Fruit fly (Drosophila melanogaster) whole organism, embryonic: ENCODE data around the gene CG43402.

Experiments
- ATbp ChIP-seq: fragments of 200-800 bp; sonication (Bioruptor generic); optimal IDR thresholded peaks from 2 replicates; lab custom pipeline; 2017; ENCODE audit warnings: missing biosample characterization, mild to moderate bottlenecking, missing genetic modification characterization, missing genetic modification reagents
- Awh ChIP-seq: fragments of 200-800 bp; sonication (Bioruptor generic); IDR thresholded peaks from 2 replicates; pipeline ENCODE4, ENCODE4 v1.3.6; 2022; ENCODE audit warnings: missing biosample characterization, missing genetic modification characterization
- Bteb2 ChIP-seq: fragments of 200-800 bp; sonication (Bioruptor generic); optimal IDR thresholded peaks from 2 replicates; lab custom pipeline; 2016; ENCODE audit warnings: missing biosample characterization, missing genetic modification characterization
- CG10431 ChIP-seq: fragments of 200-800 bp; sonication (Bioruptor generic); optimal IDR thresholded peaks from 3 replicates; lab custom pipeline; 2018; ENCODE audit warnings: missing biosample characterization, mild to moderate bottlenecking, missing genetic modification characterization
- CG11456 ChIP-seq: fragments of 200-800 bp; sonication (Bioruptor generic); IDR thresholded peaks from 3 replicates; pipeline ENCODE4 v1.3.6; 2022; ENCODE audit warnings: missing biosample characterization, missing genetic modification characterization
- CG11504 ChIP-seq: fragments of 200-800 bp; sonication (Bioruptor generic); optimal IDR thresholded peaks from 3 replicates; lab custom pipeline; 2019; ENCODE audit warnings: missing biosample characterization, mild to moderate bottlenecking, missing genetic modification characterization, moderate library complexity
- CG12071 ChIP-seq: fragments of 200-800 bp; sonication (Bioruptor generic); optimal IDR thresholded peaks from 3 replicates; lab custom pipeline; 2018; ENCODE audit warnings: missing biosample characterization, mild to moderate bottlenecking, missing genetic modification characterization
- CG15479 ChIP-seq: fragments of 200-800 bp; sonication (Bioruptor generic); optimal IDR thresholded peaks from 3 replicates; lab custom pipeline; 2019; ENCODE audit warnings: missing biosample characterization, mild to moderate bottlenecking, missing genetic modification characterization, moderate library complexity
- CG2875 ChIP-seq: fragments of 200-800 bp; sonication (Bioruptor generic); optimal IDR thresholded peaks from 2 replicates; lab custom pipeline; 2017; ENCODE audit warnings: missing biosample characterization, mild to moderate bottlenecking, missing genetic modification characterization, missing genetic modification reagents
- CG31224 ChIP-seq: fragments of 200-800 bp; sonication (Bioruptor generic); IDR thresholded peaks from 2 replicates; pipeline ENCODE4 v1.3.6; 2022; ENCODE audit warnings: missing biosample characterization, missing genetic modification characterization
- CG3407 ChIP-seq: fragments of 200-800 bp; sonication (Bioruptor generic); optimal IDR thresholded peaks from 2 replicates; lab custom pipeline; 2018; ENCODE audit warnings: missing biosample characterization, mild to moderate bottlenecking, missing genetic modification characterization
- CG34422 ChIP-seq: fragments of 200-800 bp; sonication (Bioruptor generic); IDR thresholded peaks from 3 replicates; pipeline ENCODE4 v1.3.6; 2022; ENCODE audit warnings: missing biosample characterization, missing genetic modification characterization
- CG4360 ChIP-seq: fragments of 200-800 bp; sonication (Bioruptor generic); IDR thresholded peaks from 2 replicates; pipeline ENCODE4 v1.3.6; 2022; ENCODE audit warnings: missing biosample characterization, missing genetic modification characterization
- CG5953 ChIP-seq: fragments of 200-800 bp; sonication (Bioruptor generic); IDR thresholded peaks from 2 replicates; pipeline ENCODE4 v1.3.6; 2022; ENCODE audit warnings: missing biosample characterization, missing genetic modification characterization
- CG8944 ChIP-seq: fragments of 200-800 bp; sonication (Bioruptor generic); optimal IDR thresholded peaks from 3 replicates; lab custom pipeline; 2016; ENCODE audit warnings: missing biosample characterization, missing genetic modification characterization
- D ChIP-seq, 2 experiments: fragments of 200-800 bp in 1 of 2; fragments of >200 bp in 1 of 2; sonication (Bioruptor generic) in 1 of 2; optimal IDR thresholded peaks; 2 replicates in 1 of 2; 3 replicates in 1 of 2; lab custom pipeline; 2017; ENCODE audit warnings: mild to moderate bottlenecking in 1 of 2, missing biosample characterization in 1 of 2, missing genetic modification characterization in 1 of 2, missing genetic modification reagents in 1 of 2
- D19A ChIP-seq: fragments of 200-800 bp; optimal IDR thresholded peaks from 3 replicates; lab custom pipeline; 2019; ENCODE audit warnings: missing biosample characterization, mild to moderate bottlenecking, missing genetic modification characterization, moderate library complexity
- Dip3 ChIP-seq: fragments of 200-800 bp; sonication (Bioruptor generic); optimal IDR thresholded peaks from 3 replicates; lab custom pipeline; 2016; ENCODE audit warnings: missing biosample characterization, missing genetic modification characterization
- Doc2 ChIP-seq: fragments of 200-800 bp; sonication (Bioruptor generic); IDR thresholded peaks from 2 replicates; pipeline ENCODE4 v1.3.6; 2022; ENCODE audit warnings: missing biosample characterization, missing genetic modification characterization
- E2f2 ChIP-seq: fragments of 200-800 bp; sonication (Bioruptor generic); IDR thresholded peaks from 2 replicates; pipeline ENCODE4 v1.3.6; 2022; ENCODE audit warnings: missing biosample characterization, missing genetic modification characterization
- H2.0 ChIP-seq: fragments of 200-800 bp; sonication (Bioruptor generic); IDR thresholded peaks from 2 replicates; pipeline ENCODE4 v1.3.6; 2022; ENCODE audit warnings: missing biosample characterization, missing genetic modification characterization
- NK7.1 ChIP-seq: fragments of 200-800 bp; sonication (Bioruptor generic); optimal IDR thresholded peaks from 3 replicates; lab custom pipeline; 2016; ENCODE audit warnings: missing biosample characterization, missing genetic modification characterization
- aop ChIP-seq: fragments of 200-800 bp; sonication (Bioruptor generic); IDR thresholded peaks from 2 replicates; pipeline ENCODE4 v1.3.6; 2022; ENCODE audit warnings: missing biosample characterization, missing genetic modification characterization
- ato ChIP-seq: fragments of 200-800 bp; sonication (Bioruptor generic); IDR thresholded peaks from 2 replicates; pipeline ENCODE4 v1.3.6; 2022; ENCODE audit warnings: missing biosample characterization, missing genetic modification characterization; ENCODE audit not compliant: partially characterized antibody
- cad ChIP-seq: fragments of >200 bp; optimal IDR thresholded peaks from 2 replicates; lab custom pipeline; 2017; ENCODE audit warnings: missing biosample characterization, missing genetic modification characterization
- chinmo ChIP-seq: fragments of 200-800 bp; sonication (Bioruptor generic); IDR thresholded peaks from 4 replicates; pipeline ENCODE4 v1.3.6; 2022; ENCODE audit warnings: missing biosample characterization, missing genetic modification characterization; ENCODE audit not compliant: partially characterized antibody
- dmrt99B ChIP-seq: fragments of 200-800 bp; sonication (Bioruptor generic); optimal IDR thresholded peaks from 2 replicates; lab custom pipeline; 2018; ENCODE audit warnings: missing biosample characterization, mild to moderate bottlenecking, missing genetic modification characterization, moderate library complexity
- fu2 ChIP-seq: fragments of 200-800 bp; sonication (Bioruptor generic); optimal IDR thresholded peaks from 2 replicates; lab custom pipeline; 2016; ENCODE audit warnings: missing biosample characterization, missing genetic modification characterization
- gem ChIP-seq: fragments of 200-800 bp; sonication (Bioruptor generic); optimal IDR thresholded peaks from 2 replicates; lab custom pipeline; 2019; ENCODE audit warnings: missing biosample characterization, mild to moderate bottlenecking, missing genetic modification characterization, moderate library complexity
- grn ChIP-seq: fragments of 200-800 bp; sonication (Bioruptor generic); optimal IDR thresholded peaks from 3 replicates; lab custom pipeline; 2017; ENCODE audit warnings: missing biosample characterization, missing genetic modification characterization
- hth ChIP-seq: fragments of >200 bp; optimal IDR thresholded peaks from 2 replicates; lab custom pipeline; 2017; ENCODE audit warnings: inconsistent platforms
- kni ChIP-seq: fragments of 200-800 bp; sonication (Bioruptor generic); optimal IDR thresholded peaks from 3 replicates; lab custom pipeline; 2017; ENCODE audit warnings: mild to moderate bottlenecking, missing biosample characterization, missing genetic modification reagents, missing genetic modification characterization
- onecut ChIP-seq: fragments of 200-800 bp; sonication (Bioruptor generic); IDR thresholded peaks from 2 replicates; pipeline ENCODE4 v1.3.6; 2022; ENCODE audit warnings: missing biosample characterization, missing genetic modification characterization
- pnt ChIP-seq: fragments of 200-800 bp; sonication (Bioruptor generic); optimal IDR thresholded peaks from 3 replicates; lab custom pipeline; 2016; ENCODE audit warnings: missing biosample characterization, missing genetic modification characterization
- pros ChIP-seq: fragments of 200-800 bp; sonication (Bioruptor generic); optimal IDR thresholded peaks from 3 replicates; lab custom pipeline; 2019; ENCODE audit warnings: missing biosample characterization, mild to moderate bottlenecking, missing genetic modification characterization, moderate library complexity
- sc ChIP-seq, 3 experiments: fragments of >200 bp in 2 of 3; fragments of 200-800 bp in 1 of 3; sonication (Bioruptor generic) in 1 of 3; optimal IDR thresholded peaks; 2 replicates in 2 of 3; 3 replicates in 1 of 3; lab custom pipeline; 2017; ENCODE audit warnings: mild to moderate bottlenecking in 1 of 3, missing biosample characterization in 1 of 3, missing genetic modification characterization in 1 of 3, missing genetic modification reagents in 1 of 3
- sd ChIP-seq: fragments of 200-800 bp; sonication (Bioruptor generic); optimal IDR thresholded peaks from 3 replicates; lab custom pipeline; 2018; ENCODE audit warnings: missing biosample characterization, mild to moderate bottlenecking, missing genetic modification characterization, moderate library complexity
- sens ChIP-seq: fragments of 200-800 bp; sonication (Bioruptor generic); peaks from one replicate; lab custom pipeline; 2016; ENCODE audit warnings: missing biosample characterization, missing genetic modification characterization
- tap ChIP-seq: fragments of 200-800 bp; optimal IDR thresholded peaks from 3 replicates; lab custom pipeline; 2019; ENCODE audit warnings: missing biosample characterization, mild to moderate bottlenecking, missing genetic modification characterization, moderate library complexity
- twi ChIP-seq: fragments of 200-800 bp; optimal IDR thresholded peaks from 2 replicates; lab custom pipeline; 2019; ENCODE audit warnings: missing biosample characterization, mild to moderate bottlenecking, missing genetic modification characterization, moderate library complexity
- vvl ChIP-seq: fragments of 200-800 bp; sonication (Bioruptor generic); IDR thresholded peaks from 2 replicates; pipeline ENCODE4 v1.3.6; 2022; ENCODE audit warnings: missing biosample characterization, missing genetic modification characterization

CG43402 gene

DNA sequence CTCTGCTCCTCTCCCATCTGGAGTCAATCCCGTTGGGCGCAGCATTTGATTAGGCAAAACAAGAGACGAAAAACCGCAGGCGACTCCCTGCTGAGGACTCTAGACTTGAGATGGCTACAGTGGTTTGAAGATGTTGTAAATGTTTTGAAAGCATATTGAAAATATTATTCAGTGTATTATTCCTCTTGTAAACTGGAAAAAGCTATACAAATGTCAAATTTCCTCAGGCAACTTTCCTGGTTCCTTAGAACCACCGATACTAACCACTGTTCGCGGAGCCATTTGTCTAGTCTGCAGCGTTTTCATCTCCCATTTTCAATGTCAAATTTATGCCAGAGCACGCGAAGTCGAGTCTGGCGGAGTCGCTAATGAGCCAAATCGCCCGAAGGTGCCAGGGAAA, 39.7 kb upstream of the CG43402 start (continued):
- peak; percentile 0 for TF ChIP-seq CG11504 (tag; lab: Kevin White, UChicago)
- 0 out of 2 replicates have a peak, but pooled peaks have one; percentile 13 for TF ChIP-seq H2.0 (GFP tag; lab: Robert Waterston, UW)
- TF ChIP-seq CG12071 (GFP tag; lab: Kevin White, UChicago): no peak
- TF ChIP-seq CG5953 (GFP tag; lab: Robert Waterston, UW): 0 out of 2 replicates have a peak, but pooled peaks have one; percentile 18
- TF ChIP-seq E2f2 (GFP tag; lab: Robert Waterston, UW): no peak
- peak; percentile 0 for TF ChIP-seq dmrt99B (tag; lab: Kevin White, UChicago)
- no peak for TF ChIP-seq sd
- no peak for TF ChIP-seq pnt (GFP tag; lab: Kevin White, UChicago)

DNA sequence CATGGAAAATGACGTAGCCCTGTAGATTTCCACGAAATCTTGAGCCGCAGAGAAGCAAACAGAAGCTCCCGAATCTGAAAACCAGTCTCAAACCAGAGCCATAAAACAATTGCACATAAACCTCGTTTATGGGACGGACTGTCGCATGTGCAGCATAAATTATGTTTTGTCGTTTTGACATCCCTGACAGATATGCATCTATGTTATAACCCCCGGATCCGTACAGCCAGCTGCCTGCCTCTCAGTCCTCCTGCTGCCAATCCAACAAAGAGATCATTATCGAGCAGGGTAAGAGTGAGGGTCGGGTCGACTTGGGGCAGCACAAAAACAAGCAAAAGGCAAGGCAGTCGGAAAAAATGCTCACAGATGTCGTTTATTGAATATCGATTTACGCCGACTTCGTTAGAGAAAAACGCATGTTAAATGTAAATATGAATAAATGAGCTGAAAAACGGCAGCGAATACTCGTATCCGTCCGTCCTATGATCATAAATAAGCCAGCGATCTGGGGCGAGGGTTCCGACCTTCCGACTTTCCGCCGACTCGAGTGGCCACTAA, 37.5 kb upstream of the CG43402 start:
- 0 out of 4 replicates have a peak, but pooled peaks have one; percentile 12 for TF ChIP-seq chinmo (GFP tag; lab: Robert Waterston, UW)
- 0 out of 2 replicates have a peak, but pooled peaks have one; percentile 13 for TF ChIP-seq vvl (GFP tag; lab: Robert Waterston, UW)
- no peak for TF ChIP-seq sc (optimal IDR thresholded peaks at IDR 0.05; lab: Kevin White, UChicago)
- no peak for TF ChIP-seq sc (GFP tag; optimal IDR thresholded peaks at IDR 0.05; lab: Kevin White, UChicago)
- 0 out of 2 replicates have a peak, but pooled peaks have one; percentile 22 for TF ChIP-seq Awh (GFP tag; lab: Robert Waterston, UW)
- no peak for TF ChIP-seq aop (GFP tag; lab: Robert Waterston, UW)
- peak; percentile 65 for TF ChIP-seq onecut (GFP tag; lab: Robert Waterston, UW)
- no peak for TF ChIP-seq NK7.1
- peak; percentile 74 for TF ChIP-seq pros
- peak; percentile 94 for TF ChIP-seq hth (lab: Kevin White, UChicago)
- no peak for TF ChIP-seq Dip3 (GFP tag; lab: Kevin White, UChicago)
- TF ChIP-seq Bteb2: no peak
- peak; percentile 28 for TF ChIP-seq tap (tag; lab: Kevin White, UChicago)
- 0 out of 3 replicates have a peak, but pooled peaks have one; percentile 42 for TF ChIP-seq CG11456 (GFP tag; lab: Robert Waterston, UW)
- TF ChIP-seq sens (GFP tag; lab: Kevin White, UChicago): peak; percentile 49
- no peak for TF ChIP-seq CG2875 (GFP tag; lab: Kevin White, UChicago)
- TF ChIP-seq fu2 (GFP tag; lab: Kevin White, UChicago): no peak
- TF ChIP-seq Doc2: no peak
- TF ChIP-seq CG4360: no peak
- no peak for TF ChIP-seq CG34422
- TF ChIP-seq CG15479 (GFP tag; lab: Kevin White, UChicago): peak; percentile 28
- TF ChIP-seq twi: peak; percentile 70
- TF ChIP-seq CG31224 (GFP tag; lab: Robert Waterston, UW): no peak
- peak; percentile 63 for TF ChIP-seq D (optimal IDR thresholded peaks at IDR 0.05; lab: Kevin White, UChicago)
- no peak for TF ChIP-seq D (GFP tag; optimal IDR thresholded peaks at IDR 0.05; lab: Kevin White, UChicago)
- TF ChIP-seq cad (GFP tag; lab: Kevin White, UChicago): peak; percentile 79
- no peak for TF ChIP-seq CG10431 (GFP tag; lab: Kevin White, UChicago)
- TF ChIP-seq kni: peak; percentile 82
- no peak for TF ChIP-seq ATbp (GFP tag; lab: Kevin White, UChicago)
- peak; percentile 93 for TF ChIP-seq grn

DNA sequence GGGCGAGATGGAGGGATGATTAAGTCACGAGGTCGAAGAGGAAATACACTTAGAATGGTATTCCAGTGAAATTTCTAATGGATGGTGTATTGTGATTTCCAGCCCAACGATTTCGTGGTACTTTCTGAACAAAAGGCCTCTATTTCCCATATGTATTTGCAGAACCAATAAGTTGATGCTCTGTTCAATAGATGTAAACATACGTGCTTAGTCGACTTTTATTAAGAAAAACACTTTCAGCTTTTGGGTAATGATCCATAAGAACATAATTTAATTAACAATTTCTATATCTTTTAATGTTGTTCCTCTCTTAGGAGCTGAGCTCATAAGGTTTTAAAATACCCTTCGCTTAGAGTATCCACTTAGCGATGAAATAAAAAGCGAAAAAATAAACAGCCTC, 36.9 kb upstream of the CG43402 start:
- TF ChIP-seq D19A (tag; lab: Kevin White, UChicago) (peak; percentile 86), ato (GFP tag; lab: Robert Waterston, UW) (no peak), CG8944 (GFP tag; lab: Kevin White, UChicago) (no peak), gem (peak; percentile 2), CG3407 (GFP tag; lab: Kevin White, UChicago) (no peak), twi (no peak), CG31224 (GFP tag; lab: Robert Waterston, UW) (no peak), sens (GFP tag; lab: Kevin White, UChicago) (peak; percentile 54), cad (GFP tag; lab: Kevin White, UChicago) (no peak)
- TF ChIP-seq, all 482 proteins: peak for 3
